Worm (Caenorhabditis elegans) whole organism, L1 larva: ENCODE results near the gene Y38H8A.2.

ENCODE experiments used
- fkh-8 ChIP-seq: sonication (generic microtip); optimal IDR thresholded peaks from 2 replicates; lab custom pipeline; 2016; ENCODE audit warnings: mild to moderate bottlenecking, missing genetic modification characterization, missing compliant biosample characterization
- nhr-76 ChIP-seq: sonication (generic microtip); optimal IDR thresholded peaks from 2 replicates; lab custom pipeline; 2017; ENCODE audit warnings: missing biosample characterization, missing genetic modification characterization
- unc-62 ChIP-seq: fragments of 150-350 bp; optimal IDR thresholded peaks from 2 replicates; lab custom pipeline; 2014; ENCODE audit warnings: missing biosample characterization, missing genetic modification reagents, missing genetic modification characterization
- zip-4 ChIP-seq: fragments of 200-800 bp; sonication (Bioruptor generic); optimal IDR thresholded peaks from 2 replicates; lab custom pipeline; 2018; ENCODE audit warnings: mild to moderate bottlenecking, missing genetic modification characterization, moderate library complexity, missing compliant biosample characterization
- ztf-4 ChIP-seq: fragments of 150-350 bp; optimal IDR thresholded peaks from 2 replicates; lab custom pipeline; 2014; ENCODE audit warnings: missing biosample characterization, missing genetic modification characterization

ce11 chrIV:13482469-13482868, 8.2 kb downstream of the Y38H8A.2 start, which contains the start of gene Y38H8A.1:
- no peak for TF ChIP-seq zip-4
- no peak for TF ChIP-seq unc-62 (GFP tag; lab: Kevin White, UChicago)
- no peak for TF ChIP-seq fkh-8 (tag; lab: Kevin White, UChicago)
- no peak for TF ChIP-seq nhr-76
- TF ChIP-seq ztf-4 (tag; lab: Kevin White, UChicago) = no peak
